Worm (Caenorhabditis elegans) whole organism, mixed stage, embryonic: Measurements from ENCODE around the gene fshr-1.

Experiments
- elt-3 ChIP-seq: fragments of 150-350 bp; optimal IDR thresholded peaks from 2 replicates; lab custom pipeline; 2014; ENCODE audit warnings: missing biosample characterization, missing genetic modification characterization
- lsy-2 ChIP-seq: fragments of 150-350 bp; optimal IDR thresholded peaks from 2 replicates; lab custom pipeline; 2014; ENCODE audit warnings: missing biosample characterization, missing genetic modification characterization
- nhr-2 ChIP-seq: fragments of 150-350 bp; optimal IDR thresholded peaks from 2 replicates; lab custom pipeline; 2014; ENCODE audit warnings: missing biosample characterization, missing genetic modification characterization
- nhr-237 ChIP-seq: fragments of 150-350 bp; optimal IDR thresholded peaks from 2 replicates; lab custom pipeline; 2014; ENCODE audit warnings: missing biosample characterization, missing genetic modification characterization
- snpc-4 ChIP-seq: fragments of 150-350 bp; optimal IDR thresholded peaks from 2 replicates; lab custom pipeline; 2014; ENCODE audit warnings: missing biosample characterization, missing genetic modification characterization

- TF ChIP-seq lsy-2 (tag; lab: Kevin White, UChicago): no peak
- no peak for TF ChIP-seq nhr-237
- no peak for TF ChIP-seq nhr-2
- no peak for TF ChIP-seq snpc-4
- no peak for TF ChIP-seq elt-3 (tag; lab: Kevin White, UChicago)
These were observed 24.2 kb downstream of the fshr-1 start, which contains the start of gene fipr-10 for ce11 chrV:9913863-9914262.
